Fruit fly (Drosophila melanogaster): ENCODE measurements around the gene TwdlY.

TwdlY gene

dm6 chrX:16691440-16691839 lies 43.3 kb upstream of the TwdlY start (continued):
- TF ChIP-seq CG1602 (GFP tag; optimal IDR thresholded peaks at IDR 0.05) (peak; percentile 76), CG14965 (GFP tag; optimal IDR thresholded peaks at IDR 0.05; ENCODE audit: borderline replicate concordance) (peak; percentile 28), dan (GFP tag; IDR thresholded peaks at IDR 0.05) (peak; percentile 43; the same call in 1 of the 2 replicates), Hsf (GFP tag; optimal IDR thresholded peaks at IDR 0.05) (peak; percentile 86), h (optimal IDR thresholded peaks at IDR 0.05) (no peak), gcm (GFP tag; optimal IDR thresholded peaks at IDR 0.05) (peak; percentile 84), CG1529 (GFP tag; optimal IDR thresholded peaks at IDR 0.05) (peak; percentile 88), CG3995 (GFP tag; optimal IDR thresholded peaks at IDR 0.05) (no peak), Tbp (GFP tag; optimal IDR thresholded peaks at IDR 0.05) (no peak), CG9215 (GFP tag; IDR thresholded peaks at IDR 0.05) (peak; percentile 65), CG33213 (GFP tag; optimal IDR thresholded peaks at IDR 0.05) (peak; percentile 79), Adf1 (GFP tag; IDR thresholded peaks at IDR 0.05) (no peak; the same call in 1 of the 2 replicates), trem (tag; optimal IDR thresholded peaks at IDR 0.05) (peak; percentile 77), corto (GFP tag; optimal IDR thresholded peaks at IDR 0.05) (no peak), da (GFP tag; optimal IDR thresholded peaks at IDR 0.05) (peak; percentile 29), nerfin-2 (GFP tag; IDR thresholded peaks at IDR 0.05; ENCODE audit: partially characterized antibody) (no peak), CG4854 (GFP tag; optimal IDR thresholded peaks at IDR 0.05) (peak; percentile 70), CG10543 (GFP tag; optimal IDR thresholded peaks at IDR 0.05) (peak; percentile 7), NK7.1 (GFP tag; optimal IDR thresholded peaks at IDR 0.05) (peak; percentile 51), CG17328 (GFP tag; IDR thresholded peaks at IDR 0.05) (peak; percentile 94), tx (GFP tag; optimal IDR thresholded peaks at IDR 0.05) (peak; percentile 78), abd-A (tag; optimal IDR thresholded peaks at IDR 0.05) (peak; percentile 22), sd (tag; optimal IDR thresholded peaks at IDR 0.05) (peak; percentile 69), CG30403 (GFP tag; optimal IDR thresholded peaks at IDR 0.05) (peak; percentile 83), Hmx (GFP tag; optimal IDR thresholded peaks at IDR 0.05) (no peak), bbx (GFP tag; IDR thresholded peaks at IDR 0.05; ENCODE audit: partially characterized antibody) (no peak), CG17186 (GFP tag; optimal IDR thresholded peaks at IDR 0.05) (peak; percentile 35), Antp (GFP tag; optimal IDR thresholded peaks at IDR 0.05) (peak; percentile 91), CG2889 (GFP tag; IDR thresholded peaks at IDR 0.05) (peak; percentile 84), CG32767 (GFP tag; IDR thresholded peaks at IDR 0.05) (peak; percentile 65; the same call in 1 of the 2 replicates), CG8924 (tag; optimal IDR thresholded peaks at IDR 0.05) (peak; percentile 83), Deaf1 (tag; optimal IDR thresholded peaks at IDR 0.05) (peak; percentile 44), CG8089 (GFP tag; optimal IDR thresholded peaks at IDR 0.05) (peak; percentile 74), ttk (GFP tag; IDR thresholded peaks at IDR 0.05) (peak; percentile 90), CG13424 (tag; optimal IDR thresholded peaks at IDR 0.05) (peak; percentile 85), CG9797 (GFP tag; optimal IDR thresholded peaks at IDR 0.05) (no peak), wor (GFP tag; IDR thresholded peaks at IDR 0.05) (peak; percentile 77), sens (GFP tag) (peak; percentile 98), Hr39 (optimal IDR thresholded peaks at IDR 0.05) (no peak), ash1 (GFP tag; optimal IDR thresholded peaks at IDR 0.05) (peak; percentile 6), onecut (GFP tag; IDR thresholded peaks at IDR 0.05) (peak; percentile 84), stwl (tag; optimal IDR thresholded peaks at IDR 0.05) (peak; percentile 6), inv (GFP tag; IDR thresholded peaks at IDR 0.05; ENCODE audit: partially characterized antibody) (no peak), CG7987 (GFP tag; optimal IDR thresholded peaks at IDR 0.05) (peak; percentile 64), esg (GFP tag; conservative IDR thresholded peaks at IDR 0.05) (peak; percentile 86), CG1832 (GFP tag; optimal IDR thresholded peaks at IDR 0.05) (no peak), Fer3 (tag; optimal IDR thresholded peaks at IDR 0.05) (peak; percentile 69), bigmax (GFP tag; optimal IDR thresholded peaks at IDR 0.05) (no peak), CG4424 (GFP tag; optimal IDR thresholded peaks at IDR 0.05) (peak; percentile 84), pb (GFP tag; optimal IDR thresholded peaks at IDR 0.05) (peak; percentile 86), Lim3 (GFP tag; IDR thresholded peaks at IDR 0.05) (peak; percentile 46; the same call in 1 of the 2 replicates), sqz (GFP tag; optimal IDR thresholded peaks at IDR 0.05) (peak; percentile 56)

All from whole organism, embryonic.